Fruit fly (Drosophila melanogaster) whole organism, embryonic: ENCODE data around the gene CkIIalpha-i3.

Source experiments
- Adf1 ChIP-seq: fragments of 200-800 bp; sonication (Bioruptor generic); IDR thresholded peaks from 2 replicates; pipeline ENCODE4 v1.3.6; 2022; ENCODE audit warnings: missing biosample characterization, missing genetic modification characterization
- CG11504 ChIP-seq: fragments of 200-800 bp; sonication (Bioruptor generic); optimal IDR thresholded peaks from 3 replicates; lab custom pipeline; 2019; ENCODE audit warnings: missing biosample characterization, mild to moderate bottlenecking, missing genetic modification characterization, moderate library complexity
- CG11696 ChIP-seq: fragments of 200-800 bp; sonication (Bioruptor generic); IDR thresholded peaks from 2 replicates; pipeline ENCODE4 v1.3.6; 2022; ENCODE audit warnings: missing biosample characterization, missing genetic modification characterization
- CG12299 ChIP-seq: fragments of 200-800 bp; sonication (Bioruptor generic); optimal IDR thresholded peaks from 2 replicates; lab custom pipeline; 2018; ENCODE audit warnings: missing biosample characterization, mild to moderate bottlenecking, missing genetic modification characterization
- CG14965 ChIP-seq: fragments of 200-800 bp; sonication (Bioruptor generic); optimal IDR thresholded peaks from 2 replicates; lab custom pipeline; 2016; ENCODE audit warnings: missing biosample characterization, missing genetic modification characterization, borderline replicate concordance
- CG1529 ChIP-seq: fragments of 200-800 bp; sonication (Bioruptor generic); optimal IDR thresholded peaks from 3 replicates; lab custom pipeline; 2018; ENCODE audit warnings: missing biosample characterization, missing genetic modification characterization
- CG17359 ChIP-seq: fragments of 200-800 bp; sonication (Bioruptor generic); optimal IDR thresholded peaks from 3 replicates; lab custom pipeline; 2018; ENCODE audit warnings: missing biosample characterization, mild to moderate bottlenecking, missing genetic modification characterization, moderate library complexity
- CG18262 ChIP-seq: fragments of 200-800 bp; optimal IDR thresholded peaks from 3 replicates; lab custom pipeline; 2019; ENCODE audit warnings: missing biosample characterization, mild to moderate bottlenecking, missing genetic modification characterization, moderate library complexity
- CG2678 ChIP-seq: fragments of 200-800 bp; sonication (Bioruptor generic); optimal IDR thresholded peaks from 3 replicates; lab custom pipeline; 2019; ENCODE audit warnings: missing biosample characterization, mild to moderate bottlenecking, missing genetic modification characterization, moderate library complexity
- CG30403 ChIP-seq: fragments of 200-800 bp; sonication (Bioruptor generic); optimal IDR thresholded peaks from 3 replicates; lab custom pipeline; 2016; ENCODE audit warnings: missing biosample characterization, missing genetic modification characterization
- CG31441 ChIP-seq: fragments of 200-800 bp; sonication (Bioruptor generic); IDR thresholded peaks from 2 replicates; pipeline ENCODE4 v1.3.6; 2022; ENCODE audit warnings: missing biosample characterization, missing genetic modification characterization
- CG32767 ChIP-seq: fragments of 200-800 bp; sonication (Bioruptor generic); IDR thresholded peaks from 2 replicates; pipeline ENCODE4 v1.3.6; 2022; ENCODE audit warnings: missing biosample characterization, missing genetic modification characterization
- CG3407 ChIP-seq: fragments of 200-800 bp; sonication (Bioruptor generic); optimal IDR thresholded peaks from 2 replicates; lab custom pipeline; 2018; ENCODE audit warnings: missing biosample characterization, mild to moderate bottlenecking, missing genetic modification characterization
- CG34422 ChIP-seq: fragments of 200-800 bp; sonication (Bioruptor generic); IDR thresholded peaks from 3 replicates; pipeline ENCODE4 v1.3.6; 2022; ENCODE audit warnings: missing biosample characterization, missing genetic modification characterization
- CG6254 ChIP-seq: fragments of 200-800 bp; sonication (Bioruptor generic); optimal IDR thresholded peaks from 3 replicates; lab custom pipeline; 2017; ENCODE audit warnings: mild to moderate bottlenecking, missing biosample characterization, missing genetic modification reagents, missing genetic modification characterization
- CG6813 ChIP-seq: fragments of 200-800 bp; sonication (Bioruptor generic); optimal IDR thresholded peaks from 2 replicates; lab custom pipeline; 2017; ENCODE audit warnings: missing biosample characterization, missing genetic modification characterization, mild to moderate bottlenecking, moderate library complexity, missing genetic modification reagents
- Dip2 ChIP-seq: fragments of 200-800 bp; sonication (Bioruptor generic); IDR thresholded peaks from 2 replicates; pipeline ENCODE4 v1.3.6; 2022; ENCODE audit warnings: missing biosample characterization, missing genetic modification characterization
- Drgx ChIP-seq: fragments of 200-800 bp; sonication (Bioruptor generic); IDR thresholded peaks from 2 replicates; pipeline ENCODE4 v1.3.6; 2022; ENCODE audit warnings: missing biosample characterization, missing genetic modification characterization
- GATAe ChIP-seq: fragments of 200-800 bp; sonication (Bioruptor generic); conservative IDR thresholded peaks from 2 replicates; pipeline ENCODE4 v1.3.6; 2022; ENCODE audit warnings: missing biosample characterization, missing genetic modification characterization
- Hr39 ChIP-seq: fragments of >200 bp; optimal IDR thresholded peaks from 2 replicates; lab custom pipeline; 2017
- Hr51 ChIP-seq, 2 experiments: fragments of 200-800 bp; sonication (Bioruptor generic); optimal IDR thresholded peaks; 2 replicates in 1 of 2; 3 replicates in 1 of 2; lab custom pipeline; 2016 to 2018; ENCODE audit warnings: missing biosample characterization in 2 of 2, missing genetic modification characterization in 2 of 2, mild to moderate bottlenecking in 1 of 2, moderate library complexity in 1 of 2
- MBD-R2 ChIP-seq: fragments of 200-800 bp; sonication (Bioruptor generic); IDR thresholded peaks from 2 replicates; pipeline ENCODE4 v1.3.6; 2022; ENCODE audit warnings: missing biosample characterization, missing genetic modification characterization
- NFAT ChIP-seq: fragments of 200-800 bp; sonication (Bioruptor generic); IDR thresholded peaks from 2 replicates; pipeline ENCODE4 v1.3.6; 2022; ENCODE audit warnings: missing biosample characterization, missing genetic modification characterization
- NfI ChIP-seq: fragments of 200-800 bp; sonication (Bioruptor generic); optimal IDR thresholded peaks from 3 replicates; lab custom pipeline; 2018; ENCODE audit warnings: missing biosample characterization, mild to moderate bottlenecking, missing genetic modification characterization, moderate library complexity
- Pdp1 ChIP-seq, 2 experiments: fragments of 200-800 bp; sonication (Bioruptor generic); optimal IDR thresholded peaks; 3 replicates each; lab custom pipeline; 2016; ENCODE audit warnings: missing biosample characterization in 2 of 2, missing genetic modification characterization in 2 of 2, mild to moderate bottlenecking in 1 of 2, moderate library complexity in 1 of 2
- Ptx1 ChIP-seq: fragments of 200-800 bp; sonication (Bioruptor generic); IDR thresholded peaks from 2 replicates; pipeline ENCODE4 v1.3.6; 2022; ENCODE audit warnings: missing biosample characterization, missing genetic modification characterization
- Side ChIP-seq: fragments of 200-800 bp; sonication (Bioruptor generic); optimal IDR thresholded peaks from 2 replicates; lab custom pipeline; 2016; ENCODE audit warnings: missing biosample characterization, missing genetic modification characterization
- Sry-δ ChIP-seq: fragments of 200-800 bp; sonication (Bioruptor generic); optimal IDR thresholded peaks from 2 replicates; lab custom pipeline; 2016; ENCODE audit warnings: missing biosample characterization, missing genetic modification characterization
- Taf1 ChIP-seq: fragments of 200-800 bp; sonication (Bioruptor generic); IDR thresholded peaks from 2 replicates; pipeline ENCODE4 v1.3.6; 2022; ENCODE audit warnings: missing biosample characterization, missing genetic modification characterization
- Xrp1 ChIP-seq: fragments of 200-800 bp; sonication (Bioruptor generic); IDR thresholded peaks from 2 replicates; pipeline ENCODE4 v1.3.6; 2022; ENCODE audit warnings: missing biosample characterization, missing genetic modification characterization
- ci ChIP-seq: fragments of 200-800 bp; sonication (Bioruptor generic); IDR thresholded peaks from 3 replicates; pipeline ENCODE4 v1.3.6; 2022; ENCODE audit warnings: missing biosample characterization, missing genetic modification characterization
- croc ChIP-seq: fragments of 200-800 bp; sonication (Bioruptor generic); conservative IDR thresholded peaks from 3 replicates; pipeline ENCODE4 v1.3.6; 2022; ENCODE audit warnings: missing biosample characterization, missing genetic modification characterization
- dmrt99B ChIP-seq: fragments of 200-800 bp; sonication (Bioruptor generic); optimal IDR thresholded peaks from 2 replicates; lab custom pipeline; 2018; ENCODE audit warnings: missing biosample characterization, mild to moderate bottlenecking, missing genetic modification characterization, moderate library complexity
- esg ChIP-seq: fragments of 200-800 bp; sonication (Bioruptor generic); conservative IDR thresholded peaks from 2 replicates; pipeline ENCODE4 v1.3.6; 2022; ENCODE audit warnings: missing biosample characterization, missing genetic modification characterization
- eyg ChIP-seq: fragments of 200-800 bp; sonication (Bioruptor generic); optimal IDR thresholded peaks from 3 replicates; lab custom pipeline; 2016; ENCODE audit warnings: missing biosample characterization, missing genetic modification characterization
- gcm ChIP-seq: fragments of 200-800 bp; sonication (Bioruptor generic); optimal IDR thresholded peaks from 2 replicates; lab custom pipeline; 2019; ENCODE audit warnings: missing biosample characterization, mild to moderate bottlenecking, missing genetic modification characterization, moderate library complexity
- ham ChIP-seq: fragments of 200-800 bp; sonication (Bioruptor generic); IDR thresholded peaks from 2 replicates; pipeline ENCODE4 v1.3.6; 2022; ENCODE audit warnings: missing biosample characterization, missing genetic modification characterization
- hb ChIP-seq: fragments of 200-800 bp; sonication (Bioruptor generic); IDR thresholded peaks from 3 replicates; pipeline ENCODE4 v1.3.6; 2022; ENCODE audit warnings: missing biosample characterization, missing genetic modification characterization; ENCODE audit not compliant: partially characterized antibody
- hbn ChIP-seq: fragments of 200-800 bp; sonication (Bioruptor generic); IDR thresholded peaks from 2 replicates; pipeline ENCODE4 v1.3.6; 2022; ENCODE audit warnings: missing biosample characterization, missing genetic modification characterization; ENCODE audit not compliant: partially characterized antibody
- nerfin-1 ChIP-seq: fragments of 200-800 bp; sonication (Bioruptor generic); optimal IDR thresholded peaks from 3 replicates; lab custom pipeline; 2019; ENCODE audit warnings: missing biosample characterization, mild to moderate bottlenecking, missing genetic modification characterization, moderate library complexity
- oc ChIP-seq: fragments of 200-800 bp; sonication (Bioruptor generic); optimal IDR thresholded peaks from 2 replicates; lab custom pipeline; 2018; ENCODE audit warnings: missing biosample characterization, mild to moderate bottlenecking, missing genetic modification characterization, moderate library complexity
- onecut ChIP-seq: fragments of 200-800 bp; sonication (Bioruptor generic); IDR thresholded peaks from 2 replicates; pipeline ENCODE4 v1.3.6; 2022; ENCODE audit warnings: missing biosample characterization, missing genetic modification characterization
- row ChIP-seq: fragments of 200-800 bp; sonication (Bioruptor generic); IDR thresholded peaks from 3 replicates; pipeline ENCODE4 v1.3.6; 2022; ENCODE audit warnings: missing biosample characterization, missing genetic modification characterization
- sens ChIP-seq: fragments of 200-800 bp; sonication (Bioruptor generic); peaks from one replicate; lab custom pipeline; 2016; ENCODE audit warnings: missing biosample characterization, missing genetic modification characterization
- seq ChIP-seq: fragments of 200-800 bp; sonication (Bioruptor generic); IDR thresholded peaks from 2 replicates; pipeline ENCODE4 v1.3.6; 2022; ENCODE audit warnings: missing biosample characterization, missing genetic modification characterization
- slou ChIP-seq: fragments of 200-800 bp; sonication (Bioruptor generic); optimal IDR thresholded peaks from 3 replicates; lab custom pipeline; 2016; ENCODE audit warnings: missing biosample characterization, missing genetic modification characterization
- sqz ChIP-seq: fragments of 200-800 bp; sonication (Bioruptor generic); optimal IDR thresholded peaks from 3 replicates; lab custom pipeline; 2018; ENCODE audit warnings: missing biosample characterization, mild to moderate bottlenecking, missing genetic modification characterization
- stc ChIP-seq: fragments of 200-800 bp; sonication (Bioruptor generic); IDR thresholded peaks from 2 replicates; pipeline ENCODE4 v1.3.6; 2022; ENCODE audit warnings: missing biosample characterization, missing genetic modification characterization
- sug ChIP-seq: fragments of 200-800 bp; optimal IDR thresholded peaks from 2 replicates; lab custom pipeline; 2019; ENCODE audit warnings: missing biosample characterization, mild to moderate bottlenecking, missing genetic modification characterization, moderate library complexity
- zen ChIP-seq: fragments of 200-800 bp; sonication (Bioruptor generic); optimal IDR thresholded peaks from 3 replicates; lab custom pipeline; 2018; ENCODE audit warnings: missing biosample characterization, mild to moderate bottlenecking, missing genetic modification characterization, moderate library complexity

The CkIIalpha-i3 gene

DNA sequence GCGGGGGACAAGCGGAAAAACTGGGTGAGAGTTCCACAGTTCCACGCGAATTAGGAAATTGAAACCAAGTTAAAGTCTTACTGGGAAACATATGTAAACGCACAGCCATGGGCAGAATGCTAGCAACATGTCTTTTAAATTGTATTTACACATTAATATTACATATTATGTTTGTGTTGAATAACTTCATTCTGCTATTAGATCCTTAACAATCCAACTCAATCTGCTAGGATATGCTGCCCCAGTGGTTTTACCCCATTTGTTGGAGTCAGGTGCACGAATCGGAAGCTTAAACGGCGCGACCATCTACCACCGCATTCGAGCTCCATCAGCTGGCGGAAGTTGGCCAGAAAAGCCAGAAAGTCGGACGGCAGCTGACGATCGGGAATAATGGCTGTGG, 46.0 kb upstream of the CkIIalpha-i3 start (continued):
- TF ChIP-seq row (GFP tag; lab: Robert Waterston, UW) (no peak), MBD-R2 (no peak), CG11504 (tag; lab: Kevin White, UChicago) (peak; percentile 34), Drgx (GFP tag; lab: Robert Waterston, UW) (peak; percentile 71), CG18262 (peak; percentile 24), oc (tag; lab: Kevin White, UChicago) (peak; percentile 38), CG11696 (peak; percentile 67), Hr51 (GFP tag; optimal IDR thresholded peaks at IDR 0.05; lab: Kevin White, UChicago) (peak in 1 of 2 experiments; percentile 31), CG17359 (tag; lab: Kevin White, UChicago) (peak; percentile 44)

DNA sequence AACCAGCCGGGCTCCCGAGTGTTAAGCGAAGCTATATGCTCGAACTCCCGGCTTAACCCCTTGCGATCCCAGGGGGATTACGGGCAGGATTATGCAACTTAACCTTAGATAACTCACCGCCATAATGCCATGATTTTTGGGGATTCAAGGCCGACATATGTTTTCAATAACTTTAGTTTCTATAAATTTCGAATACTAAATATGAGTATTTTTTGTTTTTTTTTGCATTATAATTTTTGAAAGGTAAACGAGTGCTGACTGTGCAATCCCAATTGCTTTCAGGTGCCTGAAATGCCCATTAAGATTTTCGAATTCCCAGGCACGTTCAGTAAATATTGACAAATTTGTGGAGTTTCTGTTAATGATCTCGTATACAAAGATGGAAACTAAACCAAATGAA, 44.9 kb upstream of the CkIIalpha-i3 start, which contains the start of gene hng3:
Gene hng3, minus strand, starts transcription at position 231 of the 400 bp plus-strand sequence.
- TF ChIP-seq CG12299 (tag; lab: Kevin White, UChicago): no peak
- no peak for TF ChIP-seq Side
- no peak for TF ChIP-seq dmrt99B (tag; lab: Kevin White, UChicago)
- TF ChIP-seq hb (GFP tag; lab: Robert Waterston, UW): 0 out of 3 replicates have a peak, but pooled peaks have one; percentile 6
- no peak for TF ChIP-seq nerfin-1 (tag; lab: Kevin White, UChicago)
- TF ChIP-seq CG34422 (GFP tag; lab: Robert Waterston, UW): no peak
- no peak for TF ChIP-seq hbn
- TF ChIP-seq oc (tag; lab: Kevin White, UChicago): peak; percentile 34
- TF ChIP-seq croc (GFP tag; lab: Robert Waterston, UW): 0 out of 3 replicates have a peak, but pooled peaks have one; percentile 5
- TF ChIP-seq NfI (GFP tag; lab: Kevin White, UChicago): no peak
- TF ChIP-seq sens (GFP tag; lab: Kevin White, UChicago): peak; percentile 73
- 0 out of 3 replicates have a peak, but pooled peaks have one; percentile 24 for TF ChIP-seq ci (GFP tag; lab: Robert Waterston, UW)
- no peak for TF ChIP-seq CG31441 (GFP tag; lab: Robert Waterston, UW)
- no peak for TF ChIP-seq sqz
- no peak for TF ChIP-seq Adf1
- TF ChIP-seq Pdp1 (GFP tag; optimal IDR thresholded peaks at IDR 0.05; lab: Kevin White, UChicago): peak in 1 of 2 experiments; percentile 6
- no peak for TF ChIP-seq onecut

dm6 chr3L:754612-755011, 44.2 kb upstream of the CkIIalpha-i3 start:
- TF ChIP-seq esg (GFP tag; lab: Robert Waterston, UW) (peak; percentile 40), ham (GFP tag; lab: Robert Waterston, UW) (no peak), CG2678 (tag; lab: Kevin White, UChicago) (peak; percentile 6), sug (no peak), Ptx1 (GFP tag; lab: Robert Waterston, UW) (peak; percentile 56), seq (GFP tag; lab: Robert Waterston, UW) (no peak), GATAe (GFP tag; lab: Robert Waterston, UW) (no peak), CG6813 (GFP tag; lab: Kevin White, UChicago) (peak; percentile 8), Xrp1 (peak; percentile 69; the same call in 1 of the 2 replicates), gcm (GFP tag; lab: Kevin White, UChicago) (peak; percentile 17), slou (GFP tag; lab: Kevin White, UChicago) (no peak), Hr39 (lab: Kevin White, UChicago) (no peak), stc (GFP tag; lab: Robert Waterston, UW) (peak; percentile 55; the same call in 1 of the 2 replicates), CG3407 (GFP tag; lab: Kevin White, UChicago) (peak; percentile 37), CG30403 (GFP tag; lab: Kevin White, UChicago) (peak; percentile 12), eyg (GFP tag; lab: Kevin White, UChicago) (no peak), NFAT (GFP tag; lab: Robert Waterston, UW) (no peak), CG6254 (GFP tag; lab: Kevin White, UChicago) (no peak), CG32767 (GFP tag; lab: Robert Waterston, UW) (no peak; the same call in 1 of the 2 replicates), Dip2 (GFP tag; lab: Robert Waterston, UW) (no peak), CG14965 (GFP tag; lab: Kevin White, UChicago) (no peak), Sry-δ (no peak), zen (tag; lab: Kevin White, UChicago) (no peak), Taf1 (GFP tag; lab: Robert Waterston, UW) (no peak), CG1529 (peak; percentile 36)
